Worm (Caenorhabditis elegans) whole organism, early embryonic: ENCODE data around the gene dod-22.

Source experiments
- B0310.2 ChIP-seq: sonication (generic microtip); optimal IDR thresholded peaks from 2 replicates; lab custom pipeline; 2016; ENCODE audit warnings: mild to moderate bottlenecking, missing genetic modification characterization, missing compliant biosample characterization
- F13C5.2 ChIP-seq: sonication (generic microtip); optimal IDR thresholded peaks from 2 replicates; lab custom pipeline; 2017; ENCODE audit warnings: mild to moderate bottlenecking, missing genetic modification characterization, inconsistent platforms, missing compliant biosample characterization
- aly-1 ChIP-seq: sonication (generic microtip); optimal IDR thresholded peaks from 2 replicates; lab custom pipeline; 2016; ENCODE audit warnings: missing genetic modification characterization, missing compliant biosample characterization
- ama-1 ChIP-seq: fragments of 150-350 bp; optimal IDR thresholded peaks from 2 replicates; lab custom pipeline; 2014
- ceh-13 ChIP-seq: fragments of 200-800 bp; sonication (Bioruptor generic); optimal IDR thresholded peaks from 2 replicates; lab custom pipeline; 2018; ENCODE audit warnings: mild to moderate bottlenecking, missing genetic modification characterization, missing compliant biosample characterization
- ceh-36 ChIP-seq: sonication (generic microtip); optimal IDR thresholded peaks from 2 replicates; lab custom pipeline; 2016; ENCODE audit warnings: missing genetic modification characterization, inconsistent platforms, missing compliant biosample characterization
- ets-7 ChIP-seq: sonication (generic microtip); optimal IDR thresholded peaks from 2 replicates; lab custom pipeline; 2016; ENCODE audit warnings: missing genotype, missing genetic modification characterization, missing compliant biosample characterization
- flt-1 ChIP-seq: fragments of 200-800 bp; sonication (Bioruptor generic); IDR thresholded peaks from 2 replicates; pipeline ENCODE4 v1.3.6; 2022; ENCODE audit warnings: missing genetic modification characterization, missing compliant biosample characterization
- hmbx-1 ChIP-seq: sonication (generic microtip); optimal IDR thresholded peaks from 2 replicates; lab custom pipeline; 2016; ENCODE audit warnings: mild to moderate bottlenecking, missing genetic modification characterization, missing compliant biosample characterization
- hmg-4 ChIP-seq: fragments of 200-800 bp; sonication (Bioruptor generic); optimal IDR thresholded peaks from 2 replicates; lab custom pipeline; 2018; ENCODE audit warnings: mild to moderate bottlenecking, missing genetic modification characterization, missing compliant biosample characterization
- hnd-1 ChIP-seq: sonication (generic microtip); optimal IDR thresholded peaks from 2 replicates; lab custom pipeline; 2016; ENCODE audit warnings: missing genetic modification characterization, missing compliant biosample characterization
- pes-1 ChIP-seq: fragments of 200-800 bp; sonication (Bioruptor generic); IDR thresholded peaks from 2 replicates; pipeline ENCODE4 v1.3.6; 2022; ENCODE audit warnings: missing genetic modification reagents, missing genetic modification characterization, missing compliant biosample characterization
- scrt-1 ChIP-seq: fragments of 200-800 bp; sonication (Bioruptor generic); IDR thresholded peaks from 2 replicates; pipeline ENCODE4 v1.3.6; 2022; ENCODE audit warnings: missing genetic modification characterization, missing compliant biosample characterization
- sea-1 ChIP-seq: fragments of 200-800 bp; sonication (Bioruptor generic); conservative IDR thresholded peaks from 2 replicates; pipeline ENCODE4 v1.3.6; 2022; ENCODE audit warnings: missing genetic modification characterization, missing compliant biosample characterization
- tbx-11 ChIP-seq: fragments of 200-800 bp; sonication (Bioruptor generic); IDR thresholded peaks from 2 replicates; pipeline ENCODE4 v1.3.6; 2022; ENCODE audit warnings: missing genetic modification characterization, missing compliant biosample characterization
- tbx-37 ChIP-seq: fragments of 200-800 bp; sonication (Bioruptor generic); conservative IDR thresholded peaks from 2 replicates; pipeline ENCODE4 v1.3.6; 2022; ENCODE audit warnings: missing genetic modification reagents, missing genetic modification characterization, missing compliant biosample characterization
- tra-4 ChIP-seq: sonication (generic microtip); optimal IDR thresholded peaks from 2 replicates; lab custom pipeline; 2017; ENCODE audit warnings: missing genetic modification characterization, missing compliant biosample characterization

Gene dod-22

DNA sequence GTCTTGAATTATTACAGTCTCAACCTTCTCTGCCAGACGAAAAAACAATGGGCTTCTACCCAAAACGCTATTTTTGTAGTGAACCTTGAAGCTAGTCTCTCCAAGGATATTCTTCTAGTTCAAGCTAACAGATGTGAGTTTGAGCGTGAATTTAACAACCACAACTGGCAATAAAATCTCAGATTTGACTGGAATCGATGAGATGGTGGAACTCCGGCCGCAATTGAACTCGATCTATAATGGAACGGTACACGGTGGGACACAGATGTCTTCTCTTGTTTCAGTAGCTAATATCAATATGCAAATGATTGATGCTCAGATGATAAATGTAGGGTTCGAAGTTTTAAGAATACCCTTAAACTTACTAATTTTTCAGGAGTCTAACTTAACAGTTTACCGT lies 12.5 kb downstream of the dod-22 start:
- TF ChIP-seq tbx-37 (GFP tag; lab: Robert Waterston, UW) (no peak), aly-1 (tag; lab: Kevin White, UChicago) (no peak), hmg-4 (GFP tag; lab: Kevin White, UChicago) (no peak), hnd-1 (no peak), sea-1 (no peak), flt-1 (GFP tag; lab: Robert Waterston, UW) (no peak), hmbx-1 (no peak)

ce11 chrIV:12978307-12979036 lies 13.3 kb downstream of the dod-22 start, which contains the start of gene K10D11.2:
K10D11.2 (plus strand) TSS chrIV:12978986.
- TF ChIP-seq hmg-4 (GFP tag; lab: Kevin White, UChicago), result no peak
- no peak for TF ChIP-seq flt-1 (GFP tag; lab: Robert Waterston, UW)
- TF ChIP-seq F13C5.2 (tag; lab: Kevin White, UChicago), result no peak

- no peak for TF ChIP-seq ets-7
Observed at ce11 chrIV:12985961-12986360, 20.8 kb downstream of the dod-22 start, which contains the start of gene K10D11.3. K10D11.3 (minus strand) TSS chrIV:12986134.

ce11 chrIV:12989355-12989754 lies 24.2 kb downstream of the dod-22 start, which contains the start of gene K10D11.6:
K10D11.6 (minus strand) TSS chrIV:12989455.
- no peak for TF ChIP-seq flt-1 (GFP tag; lab: Robert Waterston, UW)

ce11 chrIV:12990638-12991037 lies 25.5 kb downstream of the dod-22 start:
- TF ChIP-seq hnd-1 (no peak), sea-1 (no peak), ceh-13 (GFP tag; lab: Kevin White, UChicago) (no peak), tra-4 (no peak), ceh-36 (tag; lab: Kevin White, UChicago) (no peak), F13C5.2 (tag; lab: Kevin White, UChicago) (no peak), scrt-1 (no peak), pes-1 (no peak), flt-1 (GFP tag; lab: Robert Waterston, UW) (no peak), aly-1 (tag; lab: Kevin White, UChicago) (no peak), hmg-4 (GFP tag; lab: Kevin White, UChicago) (no peak), tbx-11 (no peak), B0310.2 (tag; lab: Kevin White, UChicago) (no peak), ama-1 (no peak), hmbx-1 (no peak), tbx-37 (GFP tag; lab: Robert Waterston, UW) (no peak), ets-7 (no peak)

DNA sequence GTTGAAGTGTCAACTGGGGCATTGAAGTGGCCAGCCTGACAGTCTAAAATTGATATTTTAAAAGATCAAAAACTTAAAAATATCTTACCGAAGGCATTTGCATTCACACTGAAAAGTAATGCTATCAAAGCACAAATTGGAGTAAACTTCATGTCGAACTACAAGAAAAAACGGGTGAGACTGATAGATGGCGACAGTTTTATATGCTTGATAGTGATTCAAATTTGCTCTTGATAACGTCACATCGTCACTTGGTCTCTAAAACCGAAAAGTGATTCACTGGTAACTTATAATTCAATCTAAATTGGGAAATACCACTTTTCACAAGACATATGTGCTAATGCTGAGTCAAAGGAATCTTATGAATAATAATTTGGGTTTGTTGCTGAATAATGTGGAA lies 26.5 kb downstream of the dod-22 start, which contains the start of gene K10D11.5:
TSS of gene K10D11.5 (minus strand) at position 215 of the 400 bp plus-strand sequence.
- TF ChIP-seq pes-1 (no peak), ceh-36 (tag; lab: Kevin White, UChicago) (no peak), aly-1 (tag; lab: Kevin White, UChicago) (no peak), B0310.2 (tag; lab: Kevin White, UChicago) (no peak), hnd-1 (no peak), hmg-4 (GFP tag; lab: Kevin White, UChicago) (no peak), flt-1 (GFP tag; lab: Robert Waterston, UW) (no peak), ceh-13 (GFP tag; lab: Kevin White, UChicago) (no peak), F13C5.2 (tag; lab: Kevin White, UChicago) (no peak), tra-4 (no peak), hmbx-1 (no peak), tbx-37 (GFP tag; lab: Robert Waterston, UW) (no peak), scrt-1 (no peak), ets-7 (no peak), ama-1 (no peak)

ce11 chrIV:12994376-12994775 lies 29.2 kb downstream of the dod-22 start, which contains the start of gene K10D11.4:
K10D11.4 (minus strand) TSS chrIV:12994476.
- TF ChIP-seq ceh-36 (tag; lab: Kevin White, UChicago) (no peak), ets-7 (no peak), F13C5.2 (tag; lab: Kevin White, UChicago) (no peak), ama-1 (no peak), tra-4 (no peak), B0310.2 (tag; lab: Kevin White, UChicago) (no peak), scrt-1 (no peak), hmg-4 (GFP tag; lab: Kevin White, UChicago) (no peak), tbx-37 (GFP tag; lab: Robert Waterston, UW) (no peak), ceh-13 (GFP tag; lab: Kevin White, UChicago) (no peak), pes-1 (no peak), sea-1 (no peak)

DNA sequence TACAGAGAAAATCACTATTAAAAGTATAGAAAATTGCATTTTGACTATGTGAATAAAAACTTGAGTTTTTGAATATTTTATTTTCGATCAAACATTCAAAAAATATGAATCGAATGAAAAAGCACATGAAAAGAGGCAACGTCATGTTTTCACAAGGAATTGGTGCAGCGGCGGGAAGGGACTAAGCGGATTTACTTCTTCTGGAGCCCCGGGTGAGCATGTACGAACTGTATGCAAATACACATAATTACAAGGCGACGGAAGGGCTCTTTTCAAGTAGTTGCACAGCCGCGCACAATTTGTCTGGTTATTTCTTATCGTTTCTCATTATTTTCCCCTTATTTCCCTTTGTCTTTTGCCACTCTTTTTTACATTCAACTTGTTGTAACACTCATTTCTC lies 30.7 kb downstream of the dod-22 start, which contains the start of gene K10D11.7:
TSS of gene K10D11.7 (minus strand) at position 101 of the 400 bp plus-strand sequence.
- TF ChIP-seq tbx-11 (no peak), scrt-1 (no peak), tbx-37 (GFP tag; lab: Robert Waterston, UW) (no peak), hmg-4 (GFP tag; lab: Kevin White, UChicago) (no peak), hmbx-1 (no peak), pes-1 (no peak), ceh-36 (tag; lab: Kevin White, UChicago) (no peak), ets-7 (no peak), ceh-13 (GFP tag; lab: Kevin White, UChicago) (no peak), flt-1 (GFP tag; lab: Robert Waterston, UW) (no peak), F13C5.2 (tag; lab: Kevin White, UChicago) (no peak), tra-4 (no peak), sea-1 (no peak)
